Fruit fly (Drosophila melanogaster): ENCODE measurements around the gene Scsalpha2.
A peak's percentile ranks its signal among the peaks of the same experiment; 100 is the strongest.

Scsalpha2 gene

DNA sequence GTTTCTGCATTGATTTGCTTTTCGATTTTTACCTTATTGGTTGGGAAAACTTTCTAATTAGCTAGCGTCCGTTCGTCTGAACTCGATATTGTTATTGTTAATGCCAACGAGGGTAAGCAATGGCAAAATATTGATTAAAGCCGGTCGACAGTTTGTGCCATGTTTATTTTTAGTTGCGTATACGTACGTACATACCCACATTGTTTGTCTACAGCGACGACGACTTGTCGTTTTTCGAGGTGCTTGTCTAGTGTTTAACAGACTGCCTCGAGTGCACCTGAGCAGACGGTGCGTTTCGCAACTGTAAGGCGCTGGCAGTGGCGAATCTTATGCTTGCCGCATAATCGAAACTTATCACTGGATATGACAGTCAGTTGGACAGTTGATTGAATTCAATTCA lies 4.6 kb upstream of the Scsalpha2 start (continued):
- TF ChIP-seq sc (optimal IDR thresholded peaks at IDR 0.05) = no peak
- TF ChIP-seq sc (GFP tag; optimal IDR thresholded peaks at IDR 0.05) = peak; percentile 9
- no peak for TF ChIP-seq Ada2b (GFP tag; IDR thresholded peaks at IDR 0.05)
- no peak for TF ChIP-seq Kr (GFP tag; optimal IDR thresholded peaks at IDR 0.05)
- TF ChIP-seq kni (GFP tag; optimal IDR thresholded peaks at IDR 0.05) = no peak
- no peak for TF ChIP-seq hbn (GFP tag; IDR thresholded peaks at IDR 0.05; ENCODE audit: partially characterized antibody)
- TF ChIP-seq az2 (GFP tag; optimal IDR thresholded peaks at IDR 0.05) = no peak
- no peak for TF ChIP-seq Side (GFP tag; optimal IDR thresholded peaks at IDR 0.05)
- no peak for TF ChIP-seq CG16815 (GFP tag; optimal IDR thresholded peaks at IDR 0.05)
- TF ChIP-seq CG18476 (GFP tag; optimal IDR thresholded peaks at IDR 0.05) = no peak
- TF ChIP-seq CG5245 (GFP tag; optimal IDR thresholded peaks at IDR 0.05) = no peak
- no peak for TF ChIP-seq jing (GFP tag; optimal IDR thresholded peaks at IDR 0.05)
- no peak for TF ChIP-seq CG8359 (GFP tag; optimal IDR thresholded peaks at IDR 0.05; ENCODE audit: borderline replicate concordance)
- TF ChIP-seq knrl (GFP tag; IDR thresholded peaks at IDR 0.05; ENCODE audit: partially characterized antibody) = no peak
- no peak for TF ChIP-seq TFAM (GFP tag; optimal IDR thresholded peaks at IDR 0.05)
- peak; percentile 46; the same call in 1 of the 2 replicates for TF ChIP-seq seq (GFP tag; IDR thresholded peaks at IDR 0.05)
- no peak for TF ChIP-seq fd3F (GFP tag; optimal IDR thresholded peaks at IDR 0.05)
- TF ChIP-seq Sox102F (GFP tag; optimal IDR thresholded peaks at IDR 0.05) = peak; percentile 40
- TF ChIP-seq cwo (GFP tag; optimal IDR thresholded peaks at IDR 0.05) = no peak
- no peak for TF ChIP-seq tx (GFP tag; optimal IDR thresholded peaks at IDR 0.05)
- TF ChIP-seq CG7928 (GFP tag; optimal IDR thresholded peaks at IDR 0.05) = no peak
- TF ChIP-seq gcm (GFP tag; optimal IDR thresholded peaks at IDR 0.05) = no peak
- no peak for TF ChIP-seq CG31224 (GFP tag; IDR thresholded peaks at IDR 0.05)
- no peak for TF ChIP-seq Bgb (GFP tag; IDR thresholded peaks at IDR 0.05; ENCODE audit: partially characterized antibody)
- no peak for TF ChIP-seq Dek (tag; optimal IDR thresholded peaks at IDR 0.05)
- no peak for TF ChIP-seq lmd (GFP tag; IDR thresholded peaks at IDR 0.05)
- peak; percentile 27 for TF ChIP-seq CG18599 (GFP tag; optimal IDR thresholded peaks at IDR 0.05)
- peak; percentile 81 for TF ChIP-seq ATbp (GFP tag; optimal IDR thresholded peaks at IDR 0.05)
- TF ChIP-seq MBD-R2 (GFP tag; IDR thresholded peaks at IDR 0.05) = no peak
- TF ChIP-seq Jarid2 (GFP tag; optimal IDR thresholded peaks at IDR 0.05) = no peak
- peak; percentile 59; the same call in 1 of the 2 replicates for TF ChIP-seq HLH3B (GFP tag; IDR thresholded peaks at IDR 0.05)
- TF ChIP-seq mld (GFP tag; IDR thresholded peaks at IDR 0.05; ENCODE audit: partially characterized antibody) = no peak
- TF ChIP-seq sd (tag; optimal IDR thresholded peaks at IDR 0.05) = no peak
- TF ChIP-seq Atf-2 (GFP tag; optimal IDR thresholded peaks at IDR 0.05) = no peak
- no peak for TF ChIP-seq fd96Cb (tag; optimal IDR thresholded peaks at IDR 0.05)
- TF ChIP-seq CG17359 (tag; optimal IDR thresholded peaks at IDR 0.05) = peak; percentile 58
- no peak for TF ChIP-seq Xbp1 (GFP tag; optimal IDR thresholded peaks at IDR 0.05)
- peak; percentile 20 for TF ChIP-seq unpg (GFP tag; optimal IDR thresholded peaks at IDR 0.05)
- TF ChIP-seq Fer1 (GFP tag; optimal IDR thresholded peaks at IDR 0.05) = peak; percentile 7
- TF ChIP-seq CG1603 (tag; optimal IDR thresholded peaks at IDR 0.05) = peak; percentile 36
- TF ChIP-seq CG17361 (GFP tag; IDR thresholded peaks at IDR 0.05) = no peak
- TF ChIP-seq CG6254 (GFP tag; optimal IDR thresholded peaks at IDR 0.05) = no peak
- TF ChIP-seq CG3407 (GFP tag; optimal IDR thresholded peaks at IDR 0.05) = peak; percentile 16
- TF ChIP-seq lab (GFP tag; optimal IDR thresholded peaks at IDR 0.05) = peak; percentile 16
- TF ChIP-seq rib (GFP tag; IDR thresholded peaks at IDR 0.05) = no peak

Measured in whole organism, embryonic.